Worm (Caenorhabditis elegans) whole organism, L1 larva: ENCODE results near the gene irld-6.

Experiments used
- Y116A8C.19 ChIP-seq: sonication (generic microtip); optimal IDR thresholded peaks from 2 replicates; lab custom pipeline; 2016; ENCODE audit warnings: missing compliant biosample characterization, missing genetic modification characterization, borderline replicate concordance
- aha-1 ChIP-seq: fragments of 150-350 bp; optimal IDR thresholded peaks from 2 replicates; lab custom pipeline; 2014; ENCODE audit warnings: missing biosample characterization, missing genetic modification characterization
- blmp-1 ChIP-seq: fragments of 150-350 bp; optimal IDR thresholded peaks from 2 replicates; lab custom pipeline; 2014; ENCODE audit warnings: missing biosample characterization, missing genetic modification characterization
- ceh-82 ChIP-seq, 3 experiments: fragments of 150-350 bp in 1 of 3; sonication (generic microtip) in 2 of 3; optimal IDR thresholded peaks; 2 replicates each; lab custom pipeline; 2014 to 2017; ENCODE audit warnings: missing biosample characterization in 3 of 3, missing genetic modification characterization in 3 of 3
- ceh-90 ChIP-seq: sonication (generic microtip); optimal IDR thresholded peaks from 2 replicates; lab custom pipeline; 2016; ENCODE audit warnings: missing genetic modification characterization, missing compliant biosample characterization
- ces-1 ChIP-seq: fragments of 150-350 bp; optimal IDR thresholded peaks from 2 replicates; lab custom pipeline; 2014; ENCODE audit warnings: missing biosample characterization, missing genetic modification reagents, missing genetic modification characterization
- dsc-1 ChIP-seq: sonication (generic microtip); optimal IDR thresholded peaks from 2 replicates; lab custom pipeline; 2016; ENCODE audit warnings: mild to moderate bottlenecking, missing genetic modification characterization, missing compliant biosample characterization
- efl-1 ChIP-seq, 4 experiments: fragments of 150-350 bp; optimal IDR thresholded peaks in 3 of 4; peaks in 1 of 4; 1 replicate in 1 of 4; 2 replicates in 3 of 4; lab custom pipeline; 2014; ENCODE audit warnings: missing biosample characterization in 2 of 4, missing genetic modification characterization in 2 of 4, missing genetic modification reagents in 2 of 4
- efl-3 ChIP-seq: fragments of 200-800 bp; sonication (Bioruptor generic); optimal IDR thresholded peaks from 2 replicates; lab custom pipeline; 2018; ENCODE audit warnings: mild to moderate bottlenecking, missing genetic modification characterization, missing compliant biosample characterization
- egl-27 ChIP-seq, 2 experiments: fragments of 150-350 bp in 1 of 2; sonication (generic microtip); optimal IDR thresholded peaks; 3 replicates each; lab custom pipeline; 2017 to 2018; ENCODE audit warnings: missing biosample characterization in 2 of 2, missing genetic modification characterization in 2 of 2, missing genetic modification reagents in 2 of 2
- elt-3 ChIP-seq, 6 experiments: fragments of 150-350 bp in 1 of 6; sonication (generic microtip); optimal IDR thresholded peaks; 2 replicates each; lab custom pipeline; 2017 to 2018; ENCODE audit warnings: missing biosample characterization in 6 of 6, missing genetic modification characterization in 6 of 6, inconsistent platforms in 1 of 6
- fkh-8 ChIP-seq: sonication (generic microtip); optimal IDR thresholded peaks from 2 replicates; lab custom pipeline; 2016; ENCODE audit warnings: mild to moderate bottlenecking, missing genetic modification characterization, missing compliant biosample characterization
- fos-1 ChIP-seq: fragments of 150-350 bp; optimal IDR thresholded peaks from 2 replicates; lab custom pipeline; 2014; ENCODE audit warnings: missing biosample characterization, missing genetic modification characterization
- hlh-17 ChIP-seq: fragments of 200-800 bp; sonication (Bioruptor generic); optimal IDR thresholded peaks from 2 replicates; lab custom pipeline; 2018; ENCODE audit warnings: missing genetic modification characterization, mild to moderate bottlenecking, missing compliant biosample characterization, moderate library complexity, borderline replicate concordance
- hlh-4 ChIP-seq: sonication (generic microtip); optimal IDR thresholded peaks from 2 replicates; lab custom pipeline; 2016; ENCODE audit warnings: mild to moderate bottlenecking, missing genetic modification characterization, missing compliant biosample characterization
- hpl-2 ChIP-seq: fragments of 150-350 bp; optimal IDR thresholded peaks from 2 replicates; lab custom pipeline; 2014; ENCODE audit warnings: missing biosample characterization, missing genetic modification reagents, missing genetic modification characterization
- lin-13 ChIP-seq: fragments of 150-350 bp; optimal IDR thresholded peaks from 2 replicates; lab custom pipeline; 2014; ENCODE audit warnings: missing biosample characterization, missing genetic modification reagents, missing genetic modification characterization
- lin-14 ChIP-seq: fragments of 200-800 bp; sonication (Bioruptor generic); optimal IDR thresholded peaks from 2 replicates; lab custom pipeline; 2018; ENCODE audit warnings: mild to moderate bottlenecking, missing genetic modification characterization, moderate library complexity, missing compliant biosample characterization
- lin-15B ChIP-seq: fragments of 150-350 bp; sonication (generic microtip); optimal IDR thresholded peaks from 3 replicates; lab custom pipeline; 2014; ENCODE audit warnings: missing biosample characterization, missing genetic modification characterization
- mdl-1 ChIP-seq, 2 experiments: fragments of 150-350 bp; optimal IDR thresholded peaks; 2 replicates each; lab custom pipeline; 2014 to 2017; ENCODE audit warnings: missing biosample characterization in 2 of 2, missing genetic modification characterization in 2 of 2, inconsistent platforms in 1 of 2
- mep-1 ChIP-seq: fragments of 150-350 bp; optimal IDR thresholded peaks from 2 replicates; lab custom pipeline; 2014; ENCODE audit warnings: missing biosample characterization, missing genetic modification characterization
- nhr-12 ChIP-seq: sonication (generic microtip); optimal IDR thresholded peaks from 2 replicates; lab custom pipeline; 2017; ENCODE audit warnings: missing biosample characterization, missing genetic modification characterization
- nhr-19 ChIP-seq: fragments of 200-800 bp; sonication (Bioruptor generic); conservative IDR thresholded peaks from 2 replicates; pipeline ENCODE4 v1.3.6; 2022; ENCODE audit warnings: missing genetic modification characterization, missing compliant biosample characterization
- nhr-47 ChIP-seq: sonication (generic microtip); optimal IDR thresholded peaks from 2 replicates; lab custom pipeline; 2016; ENCODE audit warnings: mild to moderate bottlenecking, missing genetic modification characterization, moderate library complexity, missing compliant biosample characterization
- nhr-71 ChIP-seq: sonication (generic microtip); optimal IDR thresholded peaks from 2 replicates; lab custom pipeline; 2016; ENCODE audit warnings: mild to moderate bottlenecking, missing genetic modification characterization, moderate library complexity, missing compliant biosample characterization
- nhr-76 ChIP-seq: sonication (generic microtip); optimal IDR thresholded peaks from 2 replicates; lab custom pipeline; 2017; ENCODE audit warnings: missing biosample characterization, missing genetic modification characterization
- nhr-85 ChIP-seq: sonication (generic microtip); peaks from one replicate; lab custom pipeline; 2016; ENCODE audit warnings: missing genetic modification characterization, inconsistent platforms, missing compliant biosample characterization
- pax-3 ChIP-seq: fragments of 200-800 bp; sonication (Bioruptor generic); optimal IDR thresholded peaks from 2 replicates; lab custom pipeline; 2018; ENCODE audit warnings: mild to moderate bottlenecking, missing genetic modification characterization, moderate library complexity, missing compliant biosample characterization
- pqm-1 ChIP-seq: sonication (generic microtip); optimal IDR thresholded peaks from 3 replicates; lab custom pipeline; 2017; ENCODE audit warnings: missing biosample characterization, missing genetic modification characterization
- snu-23 ChIP-seq: sonication (generic microtip); optimal IDR thresholded peaks from 2 replicates; lab custom pipeline; 2016; ENCODE audit warnings: missing genetic modification characterization, missing compliant biosample characterization
- sptf-1 ChIP-seq: fragments of 150-350 bp; optimal IDR thresholded peaks from 2 replicates; lab custom pipeline; 2014; ENCODE audit warnings: missing biosample characterization, missing genetic modification characterization
- tbx-2 ChIP-seq: sonication (generic microtip); optimal IDR thresholded peaks from 2 replicates; lab custom pipeline; 2016; ENCODE audit warnings: missing genetic modification characterization, missing compliant biosample characterization
- tlp-1 ChIP-seq: fragments of 150-350 bp; optimal IDR thresholded peaks from 2 replicates; lab custom pipeline; 2014; ENCODE audit warnings: missing biosample characterization, missing genetic modification characterization
- unc-130 ChIP-seq: fragments of 150-350 bp; optimal IDR thresholded peaks from 2 replicates; lab custom pipeline; 2017; ENCODE audit warnings: missing biosample characterization, missing genetic modification characterization, inconsistent platforms
- unc-62 ChIP-seq: fragments of 150-350 bp; optimal IDR thresholded peaks from 2 replicates; lab custom pipeline; 2014; ENCODE audit warnings: missing biosample characterization, missing genetic modification reagents, missing genetic modification characterization
- unc-86 ChIP-seq: sonication (generic microtip); optimal IDR thresholded peaks from 2 replicates; lab custom pipeline; 2016; ENCODE audit warnings: missing genetic modification characterization, missing compliant biosample characterization
- vab-15 ChIP-seq: sonication (generic microtip); optimal IDR thresholded peaks from 2 replicates; lab custom pipeline; 2017; ENCODE audit warnings: missing genotype, mild to moderate bottlenecking, missing genetic modification characterization, missing compliant biosample characterization
- zip-4 ChIP-seq: fragments of 200-800 bp; sonication (Bioruptor generic); optimal IDR thresholded peaks from 2 replicates; lab custom pipeline; 2018; ENCODE audit warnings: mild to moderate bottlenecking, missing genetic modification characterization, moderate library complexity, missing compliant biosample characterization
- ztf-11 ChIP-seq, 2 experiments: sonication (generic microtip); optimal IDR thresholded peaks; 2 replicates each; lab custom pipeline; 2016 to 2017; ENCODE audit warnings: missing genetic modification characterization in 2 of 2, missing biosample characterization in 1 of 2, missing compliant biosample characterization in 1 of 2

The irld-6 gene

ce11 chrV:10708346-10708745, 48.3 kb downstream of the irld-6 start:
- TF ChIP-seq nhr-71 (tag; lab: Kevin White, UChicago) (peak; percentile 46), ztf-11 (tag; optimal IDR thresholded peaks at IDR 0.05; lab: Kevin White, UChicago) (no peak), nhr-12 (tag; lab: Kevin White, UChicago) (no peak), pqm-1 (tag; lab: Kevin White, UChicago) (no peak), pax-3 (peak; percentile 49), unc-130 (tag; lab: Kevin White, UChicago) (no peak), unc-86 (tag; lab: Kevin White, UChicago) (peak; percentile 11), hlh-4 (tag; lab: Kevin White, UChicago) (no peak), sptf-1 (tag; lab: Kevin White, UChicago) (no peak), nhr-19 (GFP tag; lab: Robert Waterston, UW) (no peak), hpl-2 (GFP tag; lab: Kevin White, UChicago) (no peak), efl-3 (GFP tag; lab: Kevin White, UChicago) (no peak), ceh-90 (tag; lab: Kevin White, UChicago) (no peak), zip-4 (no peak), tlp-1 (no peak), efl-1 (optimal IDR thresholded peaks at IDR 0.05; lab: Kevin White, UChicago) (no peak), efl-1 (GFP tag; optimal IDR thresholded peaks at IDR 0.05 in 1 of 2; lab: Kevin White, UChicago) (no peak), Y116A8C.19 (tag; lab: Kevin White, UChicago) (no peak), lin-13 (GFP tag; lab: Kevin White, UChicago) (no peak), nhr-47 (peak; percentile 22), fkh-8 (tag; lab: Kevin White, UChicago) (peak; percentile 72), vab-15 (tag; lab: Kevin White, UChicago) (no peak), elt-3 (tag; optimal IDR thresholded peaks at IDR 0.05; lab: Kevin White, UChicago) (no peak), nhr-85 (tag; lab: Kevin White, UChicago) (no peak), fos-1 (tag; lab: Kevin White, UChicago) (no peak), mdl-1 (tag; optimal IDR thresholded peaks at IDR 0.05; lab: Kevin White, UChicago) (no peak), dsc-1 (peak; percentile 66), ces-1 (GFP tag; lab: Kevin White, UChicago) (no peak), hlh-17 (GFP tag; lab: Kevin White, UChicago) (no peak), lin-15B (tag; lab: Kevin White, UChicago) (no peak), blmp-1 (no peak), aha-1 (tag; lab: Kevin White, UChicago) (no peak), ceh-82 (tag; optimal IDR thresholded peaks at IDR 0.05; lab: Kevin White, UChicago) (no peak), egl-27 (tag; optimal IDR thresholded peaks at IDR 0.05; lab: Kevin White, UChicago) (no peak), lin-14 (GFP tag; lab: Kevin White, UChicago) (peak; percentile 26), unc-62 (GFP tag; lab: Kevin White, UChicago) (no peak), tbx-2 (no peak), mep-1 (tag; lab: Kevin White, UChicago) (no peak), nhr-76 (no peak), snu-23 (GFP tag; lab: Kevin White, UChicago) (no peak)
- TF ChIP-seq, all 84 proteins: peak for 7
